Worm (Caenorhabditis elegans): ENCODE results near the gene Y55F3AR.2.

ce11 chrIV:1126490-1126889 is 32.1 kb downstream of the Y55F3AR.2 start, which contains the start of gene perm-2:
- TF ChIP-seq ama-1 (optimal IDR thresholded peaks at IDR 0.05) = no peak
- TF ChIP-seq pes-1 (GFP tag; IDR thresholded peaks at IDR 0.05) = no peak
- no peak for TF ChIP-seq flt-1 (GFP tag; IDR thresholded peaks at IDR 0.05)
- TF ChIP-seq hmg-4 (GFP tag; optimal IDR thresholded peaks at IDR 0.05) = no peak
- TF ChIP-seq scrt-1 (GFP tag; IDR thresholded peaks at IDR 0.05) = no peak
- no peak for TF ChIP-seq ceh-36 (tag; optimal IDR thresholded peaks at IDR 0.05)
- no peak for TF ChIP-seq tbx-37 (GFP tag; conservative IDR thresholded peaks at IDR 0.05)
- no peak for TF ChIP-seq B0310.2 (tag; optimal IDR thresholded peaks at IDR 0.05)

All from whole organism, early embryonic.